Worm (Caenorhabditis elegans) whole organism, L1 larva: ENCODE results near the gene C29F7.2.

Experiments
- F16B12.6 ChIP-seq: fragments of 150-350 bp; optimal IDR thresholded peaks from 2 replicates; lab custom pipeline; 2014; ENCODE audit warnings: missing biosample characterization, missing genetic modification characterization
- nhr-11 ChIP-seq: fragments of 150-350 bp; optimal IDR thresholded peaks from 2 replicates; lab custom pipeline; 2014; ENCODE audit warnings: missing biosample characterization, missing genetic modification characterization
- nhr-12 ChIP-seq: sonication (generic microtip); optimal IDR thresholded peaks from 2 replicates; lab custom pipeline; 2017; ENCODE audit warnings: missing biosample characterization, missing genetic modification characterization
- nhr-85 ChIP-seq: sonication (generic microtip); peaks from one replicate; lab custom pipeline; 2016; ENCODE audit warnings: missing genetic modification characterization, inconsistent platforms, missing compliant biosample characterization
- unc-62 ChIP-seq: fragments of 150-350 bp; optimal IDR thresholded peaks from 2 replicates; lab custom pipeline; 2014; ENCODE audit warnings: missing biosample characterization, missing genetic modification reagents, missing genetic modification characterization
- unc-86 ChIP-seq: sonication (generic microtip); optimal IDR thresholded peaks from 2 replicates; lab custom pipeline; 2016; ENCODE audit warnings: missing genetic modification characterization, missing compliant biosample characterization

ce11 chrX:13388829-13389228 is 27.0 kb upstream of the C29F7.2 start:
- TF ChIP-seq nhr-85 (tag; lab: Kevin White, UChicago): peak; percentile 89
- no peak for TF ChIP-seq nhr-12 (tag; lab: Kevin White, UChicago)
- no peak for TF ChIP-seq unc-86
- no peak for TF ChIP-seq nhr-11 (tag; lab: Kevin White, UChicago)
- TF ChIP-seq F16B12.6 (tag; lab: Kevin White, UChicago): no peak
- TF ChIP-seq unc-62: no peak
